Fruit fly (Drosophila melanogaster) whole organism, wandering third instar larva: ENCODE results near the gene Klp31E.

Source experiments
- fru ChIP-seq: fragments of 200-800 bp; sonication (Bioruptor generic); optimal IDR thresholded peaks from 3 replicates; lab custom pipeline; 2016; ENCODE audit warnings: missing biosample characterization, mild to moderate bottlenecking, missing genetic modification characterization
- usp ChIP-seq: fragments of >200 bp; optimal IDR thresholded peaks from 2 replicates; lab custom pipeline; 2017; ENCODE audit warnings: missing biosample characterization, missing genetic modification characterization

dm6 chr2L:10376276-10376675 lies 37.5 kb upstream of the Klp31E start:
- TF ChIP-seq fru (GFP tag; lab: Kevin White, UChicago) (no peak), usp (GFP tag; lab: Kevin White, UChicago) (no peak)
